Worm (Caenorhabditis elegans) whole organism, L2 larva: Measurements from ENCODE around the gene C12D8.9.

Experiments
- ZK546.5 ChIP-seq: sonication (generic microtip); optimal IDR thresholded peaks from 2 replicates; lab custom pipeline; 2017; ENCODE audit warnings: missing biosample characterization, missing genetic modification characterization
- alr-1 ChIP-seq: fragments of 150-350 bp; optimal IDR thresholded peaks from 2 replicates; lab custom pipeline; 2014; ENCODE audit warnings: missing biosample characterization, missing genetic modification characterization
- ama-1 ChIP-seq: fragments of 150-350 bp; optimal IDR thresholded peaks from 2 replicates; lab custom pipeline; 2018; ENCODE audit warnings: inconsistent platforms
- blmp-1 ChIP-seq: sonication (generic microtip); optimal IDR thresholded peaks from 2 replicates; lab custom pipeline; 2017; ENCODE audit warnings: missing genetic modification characterization, mild to moderate bottlenecking, missing compliant biosample characterization, antibody characterized with exemption, moderate library complexity; ENCODE audit not compliant: insufficient read depth
- crh-2 ChIP-seq: sonication (generic microtip); optimal IDR thresholded peaks from 2 replicates; lab custom pipeline; 2017; ENCODE audit warnings: missing biosample characterization, missing genetic modification characterization
- dmd-4 ChIP-seq: sonication (generic microtip); optimal IDR thresholded peaks from 2 replicates; lab custom pipeline; 2017; ENCODE audit warnings: missing biosample characterization, missing genetic modification characterization
- egl-27 ChIP-seq: sonication (generic microtip); optimal IDR thresholded peaks from 3 replicates; lab custom pipeline; 2017; ENCODE audit warnings: missing biosample characterization, missing genetic modification reagents, missing genetic modification characterization
- elt-3 ChIP-seq: sonication (generic microtip); optimal IDR thresholded peaks from 2 replicates; lab custom pipeline; 2017; ENCODE audit warnings: missing biosample characterization, missing genetic modification characterization
- fos-1 ChIP-seq: fragments of 150-350 bp; optimal IDR thresholded peaks from 2 replicates; lab custom pipeline; 2014; ENCODE audit warnings: missing biosample characterization, missing genetic modification characterization
- gmeb-1 ChIP-seq: fragments of 150-350 bp; optimal IDR thresholded peaks from 2 replicates; lab custom pipeline; 2014; ENCODE audit warnings: missing biosample characterization, missing genetic modification characterization
- lsy-2 ChIP-seq, 2 experiments: fragments of 150-350 bp in 1 of 2; sonication (generic microtip) in 1 of 2; optimal IDR thresholded peaks; 2 replicates each; lab custom pipeline; 2014 to 2017; ENCODE audit warnings: missing biosample characterization in 2 of 2, missing genetic modification characterization in 2 of 2
- mab-5 ChIP-seq: fragments of 150-350 bp; optimal IDR thresholded peaks from 2 replicates; lab custom pipeline; 2014; ENCODE audit warnings: missing biosample characterization, missing genetic modification characterization
- mbf-1 ChIP-seq: sonication (generic microtip); optimal IDR thresholded peaks from 2 replicates; lab custom pipeline; 2017; ENCODE audit warnings: missing biosample characterization, missing genetic modification characterization
- mdl-1 ChIP-seq, 2 experiments: fragments of 150-350 bp in 1 of 2; sonication (generic microtip) in 1 of 2; optimal IDR thresholded peaks; 2 replicates each; lab custom pipeline; 2017; ENCODE audit warnings: missing biosample characterization in 2 of 2, missing genetic modification characterization in 2 of 2
- nhr-11 ChIP-seq: fragments of 150-350 bp; optimal IDR thresholded peaks from 2 replicates; lab custom pipeline; 2014; ENCODE audit warnings: missing biosample characterization, missing genetic modification characterization
- nhr-129 ChIP-seq: fragments of 150-350 bp; optimal IDR thresholded peaks from 2 replicates; lab custom pipeline; 2014; ENCODE audit warnings: missing biosample characterization, missing genetic modification characterization
- nhr-21 ChIP-seq: fragments of 150-350 bp; optimal IDR thresholded peaks from 2 replicates; lab custom pipeline; 2014; ENCODE audit warnings: missing biosample characterization, missing genetic modification characterization
- nhr-25 ChIP-seq: fragments of 150-350 bp; sonication (generic microtip); optimal IDR thresholded peaks from 3 replicates; lab custom pipeline; 2014; ENCODE audit warnings: missing biosample characterization, missing genetic modification characterization
- nhr-6 ChIP-seq: fragments of 150-350 bp; optimal IDR thresholded peaks from 2 replicates; lab custom pipeline; 2014; ENCODE audit warnings: missing biosample characterization, missing genetic modification characterization
- nhr-77 ChIP-seq: fragments of 150-350 bp; optimal IDR thresholded peaks from 2 replicates; lab custom pipeline; 2014; ENCODE audit warnings: missing biosample characterization, missing genetic modification characterization
- sem-4 ChIP-seq: fragments of 150-350 bp; optimal IDR thresholded peaks from 2 replicates; lab custom pipeline; 2014; ENCODE audit warnings: missing biosample characterization, missing genetic modification reagents, missing genetic modification characterization
- skn-1 ChIP-seq: sonication (generic microtip); optimal IDR thresholded peaks from 2 replicates; lab custom pipeline; 2017; ENCODE audit warnings: missing biosample characterization, missing genetic modification characterization
- sma-9 ChIP-seq, 2 experiments: fragments of 150-350 bp in 1 of 2; sonication (generic microtip) in 1 of 2; optimal IDR thresholded peaks; 2 replicates each; lab custom pipeline; 2014 to 2016; ENCODE audit warnings: missing genetic modification characterization in 2 of 2, mild to moderate bottlenecking in 1 of 2, missing biosample characterization in 1 of 2, missing compliant biosample characterization in 1 of 2, missing genetic modification reagents in 1 of 2, moderate library complexity in 1 of 2
- snpc-4 ChIP-seq: fragments of 150-350 bp; optimal IDR thresholded peaks from 2 replicates; lab custom pipeline; 2014; ENCODE audit warnings: missing biosample characterization, missing genetic modification characterization
- unc-55 ChIP-seq: fragments of 150-350 bp; sonication (generic microtip); optimal IDR thresholded peaks from 3 replicates; lab custom pipeline; 2014; ENCODE audit warnings: missing biosample characterization, missing genetic modification reagents, missing genetic modification characterization
- unc-62 ChIP-seq: fragments of 150-350 bp; optimal IDR thresholded peaks from 2 replicates; lab custom pipeline; 2014; ENCODE audit warnings: missing biosample characterization, missing genetic modification reagents, missing genetic modification characterization
- ztf-1 ChIP-seq: fragments of 200-800 bp; sonication (Bioruptor generic); conservative IDR thresholded peaks from 2 replicates; pipeline ENCODE4 v1.3.6; 2022; ENCODE audit warnings: missing genetic modification characterization, missing compliant biosample characterization
- ztf-11 ChIP-seq: sonication (generic microtip); optimal IDR thresholded peaks from 2 replicates; lab custom pipeline; 2017; ENCODE audit warnings: missing biosample characterization, missing genetic modification characterization

Gene C12D8.9

ce11 chrV:10203435-10204009 is 39.5 kb downstream of the C12D8.9 start, which contains the start of gene chpf-1:
TSS of gene chpf-1 (minus strand) at chrV:10203485.
- peak; percentile 76 for TF ChIP-seq crh-2
- no peak for TF ChIP-seq gmeb-1 (tag; lab: Kevin White, UChicago)
- peak; percentile 17 for TF ChIP-seq ama-1 (lab: Kevin White, UChicago)
- peak in 1 of 2 experiments; percentile 0 for TF ChIP-seq lsy-2 (tag; optimal IDR thresholded peaks at IDR 0.05; lab: Kevin White, UChicago)
- TF ChIP-seq sma-9 (GFP tag; optimal IDR thresholded peaks at IDR 0.05; lab: Kevin White, UChicago), result peak; percentile 2
- TF ChIP-seq sma-9 (tag; optimal IDR thresholded peaks at IDR 0.05; lab: Kevin White, UChicago), result no peak
- TF ChIP-seq mab-5 (tag; lab: Kevin White, UChicago), result no peak
- peak; percentile 70 for TF ChIP-seq fos-1 (tag; lab: Kevin White, UChicago)
- TF ChIP-seq egl-27 (tag; lab: Kevin White, UChicago), result no peak
- peak; percentile 14 for TF ChIP-seq nhr-129 (tag; lab: Kevin White, UChicago)
- no peak for TF ChIP-seq ztf-1
- peak; percentile 59 for TF ChIP-seq blmp-1 (tag; lab: Kevin White, UChicago)
- TF ChIP-seq ZK546.5 (tag; lab: Kevin White, UChicago), result no peak
- TF ChIP-seq ztf-11, result no peak

DNA sequence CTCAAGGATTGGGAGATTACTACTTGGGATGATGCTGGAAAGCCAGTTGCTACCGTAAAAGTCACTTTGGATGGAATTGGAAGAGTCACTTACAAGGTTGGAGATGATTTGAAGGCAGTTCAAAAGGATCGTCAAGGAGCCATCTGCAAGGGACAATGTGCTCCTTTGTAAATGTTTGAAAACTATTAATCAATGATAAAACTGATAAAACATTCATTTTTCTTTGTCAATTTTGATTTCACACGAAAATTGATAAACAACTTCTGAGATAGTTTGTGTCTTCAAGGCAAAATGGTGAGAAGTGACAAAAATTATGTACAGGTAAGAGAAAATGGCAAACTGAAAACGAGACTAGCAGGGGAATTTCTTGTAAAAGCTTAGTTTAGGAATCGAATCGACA is 40.7 kb downstream of the C12D8.9 start:
- TF ChIP-seq egl-27 (tag; lab: Kevin White, UChicago) (no peak), mbf-1 (tag; lab: Kevin White, UChicago) (no peak), mdl-1 (tag; optimal IDR thresholded peaks at IDR 0.05; lab: Kevin White, UChicago) (no peak), mab-5 (tag; lab: Kevin White, UChicago) (no peak), ama-1 (lab: Kevin White, UChicago) (no peak), nhr-11 (tag; lab: Kevin White, UChicago) (no peak), lsy-2 (tag; optimal IDR thresholded peaks at IDR 0.05; lab: Kevin White, UChicago) (no peak), blmp-1 (tag; lab: Kevin White, UChicago) (no peak), unc-55 (GFP tag; lab: Kevin White, UChicago) (no peak), nhr-6 (tag; lab: Kevin White, UChicago) (no peak)

DNA sequence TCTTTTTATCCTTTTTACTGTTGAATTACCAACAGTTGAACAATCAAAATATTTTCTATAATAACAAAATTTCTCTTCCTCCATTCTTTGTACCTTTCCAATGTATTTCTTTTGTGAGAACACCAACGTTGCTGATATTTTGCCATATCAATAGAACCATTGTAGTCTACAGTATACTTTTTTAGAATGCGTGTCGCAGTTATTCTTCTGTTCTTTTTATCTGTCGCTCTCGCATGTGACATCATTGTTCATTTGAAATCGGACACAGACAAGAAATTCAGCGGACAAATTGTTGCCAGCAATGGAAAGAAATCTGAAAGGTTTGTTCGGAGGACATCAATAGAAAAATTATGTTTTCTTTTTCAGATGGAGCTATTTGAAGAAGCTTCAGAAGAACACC is 41.1 kb downstream of the C12D8.9 start, which contains the start of gene ZK856.7:
Gene ZK856.7 (plus strand): TSS at position 186 of the 400 bp plus-strand sequence.
- no peak for TF ChIP-seq unc-62
- TF ChIP-seq lsy-2 (tag; optimal IDR thresholded peaks at IDR 0.05; lab: Kevin White, UChicago), result peak in 1 of 2 experiments; percentile 11
- no peak for TF ChIP-seq egl-27 (tag; lab: Kevin White, UChicago)
- peak; percentile 25 for TF ChIP-seq nhr-25 (tag; lab: Kevin White, UChicago)
- peak; percentile 37 for TF ChIP-seq crh-2
- no peak for TF ChIP-seq sma-9 (GFP tag; optimal IDR thresholded peaks at IDR 0.05; lab: Kevin White, UChicago)
- TF ChIP-seq sma-9 (tag; optimal IDR thresholded peaks at IDR 0.05; lab: Kevin White, UChicago), result no peak

DNA sequence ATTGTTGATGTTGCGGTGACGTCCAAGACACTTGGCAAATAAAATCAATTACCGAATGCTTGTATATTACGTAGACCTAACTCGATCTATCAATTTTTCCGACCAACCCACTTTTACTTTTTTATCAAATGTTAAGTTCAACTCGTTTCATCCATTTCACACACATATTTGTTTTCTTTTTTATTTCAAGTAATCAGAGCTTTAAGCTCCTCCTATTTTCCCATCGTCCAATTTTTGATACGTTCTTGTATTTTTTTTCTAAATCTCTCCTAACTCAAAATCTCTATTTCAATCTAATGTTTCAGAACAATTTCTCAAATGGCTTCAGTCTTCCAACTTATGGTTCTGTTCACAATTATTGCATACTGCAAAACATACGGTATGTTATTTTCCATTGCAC is 44.6 kb downstream of the C12D8.9 start, which contains the start of gene ZK856.6:
Gene ZK856.6 (plus strand): TSS at position 301 of the 400 bp plus-strand sequence.
- no peak for TF ChIP-seq unc-62
- no peak for TF ChIP-seq alr-1 (tag; lab: Kevin White, UChicago)
- no peak for TF ChIP-seq mbf-1 (tag; lab: Kevin White, UChicago)
- no peak for TF ChIP-seq skn-1 (tag; lab: Kevin White, UChicago)
- TF ChIP-seq elt-3, result no peak
- no peak for TF ChIP-seq dmd-4 (tag; lab: Kevin White, UChicago)
- TF ChIP-seq snpc-4 (tag; lab: Kevin White, UChicago), result no peak
- TF ChIP-seq sem-4, result no peak
- no peak for TF ChIP-seq gmeb-1 (tag; lab: Kevin White, UChicago)
- TF ChIP-seq nhr-25 (tag; lab: Kevin White, UChicago), result no peak
- no peak for TF ChIP-seq lsy-2 (tag; optimal IDR thresholded peaks at IDR 0.05; lab: Kevin White, UChicago)
- no peak for TF ChIP-seq egl-27 (tag; lab: Kevin White, UChicago)
- no peak for TF ChIP-seq nhr-77
- TF ChIP-seq nhr-21 (tag; lab: Kevin White, UChicago), result no peak
